Worm (Caenorhabditis elegans) whole organism, L2 larva: ENCODE data around the gene nhr-177.

ENCODE experiments used
- blmp-1 ChIP-seq: sonication (generic microtip); optimal IDR thresholded peaks from 2 replicates; lab custom pipeline; 2017; ENCODE audit warnings: missing genetic modification characterization, mild to moderate bottlenecking, missing compliant biosample characterization, antibody characterized with exemption, moderate library complexity; ENCODE audit not compliant: insufficient read depth
- ceh-82 ChIP-seq: fragments of 150-350 bp; optimal IDR thresholded peaks from 2 replicates; lab custom pipeline; 2014; ENCODE audit warnings: missing biosample characterization, missing genetic modification characterization
- peb-1 ChIP-seq: fragments of 150-350 bp; optimal IDR thresholded peaks from 2 replicates; lab custom pipeline; 2014; ENCODE audit warnings: missing biosample characterization, missing genetic modification characterization
- snpc-4 ChIP-seq: fragments of 150-350 bp; optimal IDR thresholded peaks from 2 replicates; lab custom pipeline; 2014; ENCODE audit warnings: missing biosample characterization, missing genetic modification characterization
- unc-39 ChIP-seq: fragments of 150-350 bp; optimal IDR thresholded peaks from 2 replicates; lab custom pipeline; 2014; ENCODE audit warnings: missing biosample characterization, missing genetic modification characterization

ce11 chrV:1648000-1648399 is 37.9 kb downstream of the nhr-177 start, which contains the start of gene irld-45:
- TF ChIP-seq unc-39 (tag; lab: Kevin White, UChicago) (no peak), ceh-82 (tag; lab: Kevin White, UChicago) (no peak), blmp-1 (tag; lab: Kevin White, UChicago) (no peak), snpc-4 (tag; lab: Kevin White, UChicago) (no peak), peb-1 (tag; lab: Kevin White, UChicago) (no peak)
